Worm (Caenorhabditis elegans): ENCODE data around the gene xpo-3.

DNA sequence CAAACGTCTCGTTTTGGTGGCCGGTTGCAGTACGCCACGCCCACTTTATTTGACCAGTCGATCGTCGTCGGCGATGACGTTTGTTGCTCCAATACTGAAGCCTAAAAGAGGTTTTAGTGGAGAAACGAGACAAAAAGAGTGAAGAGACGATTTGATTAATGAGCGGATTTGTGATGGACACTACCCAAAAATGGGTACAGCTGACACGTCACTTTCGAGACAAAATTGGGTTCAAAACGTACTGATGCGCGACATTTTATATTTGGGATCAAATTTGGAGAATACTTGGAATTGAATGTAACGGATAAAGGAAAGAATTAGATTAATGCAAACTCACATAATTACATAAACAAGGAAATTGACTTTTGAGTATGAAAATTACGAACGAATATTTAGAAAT lies 26.4 kb downstream of the xpo-3 start, which contains the start of gene ilys-4:
- TF ChIP-seq him-1 (tag; optimal IDR thresholded peaks at IDR 0.05), result no peak
- TF ChIP-seq dao-5 (tag; optimal IDR thresholded peaks at IDR 0.05), result no peak
- TF ChIP-seq W03F9.2 (tag; optimal IDR thresholded peaks at IDR 0.05), result no peak

Measured in whole organism, L4/young adult.